Worm (Caenorhabditis elegans): Measurements from ENCODE around the gene C37H5.5.

DNA sequence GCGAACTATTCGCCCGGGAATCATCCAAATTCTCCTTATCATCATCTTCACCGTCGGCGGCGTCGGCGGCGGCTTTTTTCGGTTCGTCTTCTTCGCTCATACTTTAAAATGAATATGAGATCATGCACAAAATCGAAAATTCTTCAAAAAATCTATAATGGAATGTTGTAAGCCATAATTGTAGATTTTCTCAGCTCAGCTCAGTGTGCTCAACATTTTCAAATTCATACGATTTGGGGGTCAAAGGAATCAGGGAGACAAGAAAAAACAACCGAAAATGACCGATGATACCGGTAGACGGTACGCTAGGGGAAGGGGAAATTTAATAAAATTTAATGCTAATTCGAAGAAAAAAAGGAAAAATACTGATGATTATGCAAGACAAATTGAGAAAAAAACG is 8.6 kb upstream of the C37H5.5 start, which contains the start of gene ccep-97:
- no peak for TF ChIP-seq pha-4 (tag; optimal IDR thresholded peaks at IDR 0.05)
- TF ChIP-seq C08G9.2 (tag; optimal IDR thresholded peaks at IDR 0.05), result no peak
- TF ChIP-seq dmd-4 (tag; optimal IDR thresholded peaks at IDR 0.05; ENCODE audit: borderline replicate concordance), result no peak
- no peak for TF ChIP-seq tbx-2 (tag; optimal IDR thresholded peaks at IDR 0.05)
- TF ChIP-seq npax-4 (tag; optimal IDR thresholded peaks at IDR 0.05), result no peak
- TF ChIP-seq ets-4 (tag; optimal IDR thresholded peaks at IDR 0.05), result no peak
- no peak for TF ChIP-seq sox-4 (tag; optimal IDR thresholded peaks at IDR 0.05)
- no peak for TF ChIP-seq ceh-9 (tag; optimal IDR thresholded peaks at IDR 0.05)
- TF ChIP-seq odd-2 (tag; optimal IDR thresholded peaks at IDR 0.05), result no peak
- no peak for TF ChIP-seq ama-1 (optimal IDR thresholded peaks at IDR 0.05)
- no peak for TF ChIP-seq F13H6.1 (tag; optimal IDR thresholded peaks at IDR 0.05)
- no peak for TF ChIP-seq lim-6 (tag; optimal IDR thresholded peaks at IDR 0.05)

All from whole organism, late embryonic.